Worm (Caenorhabditis elegans): ENCODE data around the gene srw-136.

Gene srw-136

ce11 chrV:3010468-3010867 is at the start of gene srw-136:
Gene srw-136 (minus strand): TSS chrV:3010568.
- no peak for TF ChIP-seq sptf-1 (tag; optimal IDR thresholded peaks at IDR 0.05)
- TF ChIP-seq drap-1 (GFP tag; optimal IDR thresholded peaks at IDR 0.05): no peak
- TF ChIP-seq lin-32 (GFP tag; optimal IDR thresholded peaks at IDR 0.05): no peak
- TF ChIP-seq lin-13 (tag; optimal IDR thresholded peaks at IDR 0.05): no peak
- no peak for TF ChIP-seq blmp-1 (tag; optimal IDR thresholded peaks at IDR 0.05)

- TF ChIP-seq sptf-1 (tag; optimal IDR thresholded peaks at IDR 0.05): no peak
- no peak for TF ChIP-seq flh-1 (GFP tag; optimal IDR thresholded peaks at IDR 0.05)
- TF ChIP-seq ceh-39 (tag; optimal IDR thresholded peaks at IDR 0.05): no peak
- TF ChIP-seq unc-120 (tag; optimal IDR thresholded peaks at IDR 0.05; ENCODE audit: poor library complexity, severe bottlenecking): no peak
- no peak for TF ChIP-seq snpc-4 (tag; optimal IDR thresholded peaks at IDR 0.05)
- TF ChIP-seq hlh-1 (tag; optimal IDR thresholded peaks at IDR 0.05): no peak
- TF ChIP-seq ceh-43 (GFP tag; optimal IDR thresholded peaks at IDR 0.05): no peak
- no peak for TF ChIP-seq ztf-11 (tag; optimal IDR thresholded peaks at IDR 0.05)
- no peak for TF ChIP-seq tbx-8 (GFP tag; optimal IDR thresholded peaks at IDR 0.05)
- TF ChIP-seq unc-62 (GFP tag; optimal IDR thresholded peaks at IDR 0.05): no peak
- no peak for TF ChIP-seq ceh-83 (GFP tag; optimal IDR thresholded peaks at IDR 0.05)
- no peak for TF ChIP-seq ces-1 (GFP tag; optimal IDR thresholded peaks at IDR 0.05)
These were observed 48.6 kb upstream of the srw-136 start, which contains the start of gene str-244 for ce11 chrV:3058996-3059395. Gene str-244 (minus strand): TSS chrV:3059096.

- TF ChIP-seq elt-1 (tag; optimal IDR thresholded peaks at IDR 0.05; ENCODE audit: borderline replicate concordance, insufficient read depth) (no peak), sptf-1 (tag; optimal IDR thresholded peaks at IDR 0.05) (no peak), M03D4.4 (tag; optimal IDR thresholded peaks at IDR 0.05) (no peak), ham-2 (GFP tag; optimal IDR thresholded peaks at IDR 0.05) (no peak)
These were observed 43.9 kb upstream of the srw-136 start, which contains the start of gene C50H11.8 for ce11 chrV:3054254-3054653. Gene C50H11.8 (plus strand): TSS chrV:3054554.

- TF ChIP-seq lin-32 (GFP tag; optimal IDR thresholded peaks at IDR 0.05) (no peak), nhr-2 (tag; optimal IDR thresholded peaks at IDR 0.05) (no peak)
These were observed 36.0 kb upstream of the srw-136 start for ce11 chrV:3046364-3046763.

ce11 chrV:3044837-3045236 is 34.5 kb upstream of the srw-136 start, which contains the start of gene F59D6.1:
Gene F59D6.1 (plus strand): TSS chrV:3045137.
- TF ChIP-seq mep-1 (tag; optimal IDR thresholded peaks at IDR 0.05): no peak
- no peak for TF ChIP-seq ceh-39 (tag; optimal IDR thresholded peaks at IDR 0.05)
- no peak for TF ChIP-seq unc-62 (GFP tag; optimal IDR thresholded peaks at IDR 0.05)
- no peak for TF ChIP-seq ceh-43 (GFP tag; optimal IDR thresholded peaks at IDR 0.05)
- no peak for TF ChIP-seq ces-1 (GFP tag; optimal IDR thresholded peaks at IDR 0.05)
- TF ChIP-seq snpc-4 (tag; optimal IDR thresholded peaks at IDR 0.05): no peak
- TF ChIP-seq ceh-83 (GFP tag; optimal IDR thresholded peaks at IDR 0.05): no peak
- TF ChIP-seq unc-120 (tag; optimal IDR thresholded peaks at IDR 0.05; ENCODE audit: poor library complexity, severe bottlenecking): no peak
- TF ChIP-seq lin-32 (GFP tag; optimal IDR thresholded peaks at IDR 0.05): no peak

ce11 chrV:3040930-3041329 is 30.6 kb upstream of the srw-136 start:
- TF ChIP-seq drap-1 (GFP tag; optimal IDR thresholded peaks at IDR 0.05) (no peak), ztf-11 (tag; optimal IDR thresholded peaks at IDR 0.05) (no peak), mep-1 (tag; optimal IDR thresholded peaks at IDR 0.05) (no peak), unc-39 (tag; optimal IDR thresholded peaks at IDR 0.05) (no peak), nhr-28 (tag; optimal IDR thresholded peaks at IDR 0.05) (no peak), lin-32 (GFP tag; optimal IDR thresholded peaks at IDR 0.05) (no peak), pha-4 (tag; optimal IDR thresholded peaks at IDR 0.05) (no peak), M03D4.4 (tag; optimal IDR thresholded peaks at IDR 0.05) (no peak), hlh-1 (tag; optimal IDR thresholded peaks at IDR 0.05) (no peak), elt-3 (tag; optimal IDR thresholded peaks at IDR 0.05) (no peak), cnd-1 (tag; optimal IDR thresholded peaks at IDR 0.05) (no peak), mls-2 (tag; optimal IDR thresholded peaks at IDR 0.05) (no peak), elt-1 (tag; optimal IDR thresholded peaks at IDR 0.05; ENCODE audit: borderline replicate concordance, insufficient read depth) (no peak), unc-62 (GFP tag; optimal IDR thresholded peaks at IDR 0.05) (no peak), bed-3 (GFP tag; optimal IDR thresholded peaks at IDR 0.05) (no peak), unc-120 (tag; optimal IDR thresholded peaks at IDR 0.05; ENCODE audit: poor library complexity, severe bottlenecking) (no peak)

All from whole organism, mixed stage, embryonic.